Worm (Caenorhabditis elegans) whole organism, dauer: ENCODE measurements around the gene Y62E10A.3.

Experiments used
- unc-62 ChIP-seq: sonication (generic microtip); optimal IDR thresholded peaks from 2 replicates; lab custom pipeline; 2017; ENCODE audit warnings: missing biosample characterization, missing genetic modification reagents, missing genetic modification characterization

Gene Y62E10A.3

ce11 chrIV:13360144-13360543 lies at the start of gene Y62E10A.3:
Y62E10A.3 (minus strand) TSS chrIV:13360244.
- TF ChIP-seq unc-62: no peak

- no peak for TF ChIP-seq unc-62
Observed at ce11 chrIV:13408018-13408417, 48.0 kb upstream of the Y62E10A.3 start, which contains the start of gene Y62E10A.19. Y62E10A.19 (minus strand) TSS chrIV:13408306.

- TF ChIP-seq unc-62: no peak
Observed at ce11 chrIV:13400456-13401364, 40.7 kb upstream of the Y62E10A.3 start, which contains the start of the genes memi-2 and cyp-31A5. memi-2 (minus strand) TSS chrIV:13400506. cyp-31A5 (plus strand) TSS chrIV:13401289.

- no peak for TF ChIP-seq unc-62
Observed at ce11 chrIV:13398728-13399127, 38.7 kb upstream of the Y62E10A.3 start, which contains the start of gene Y62E10A.13. Y62E10A.13 (minus strand) TSS chrIV:13399053.

- no peak for TF ChIP-seq unc-62
Observed at ce11 chrIV:13396375-13396774, 36.3 kb upstream of the Y62E10A.3 start.

ce11 chrIV:13395255-13395654 lies 35.2 kb upstream of the Y62E10A.3 start:
- TF ChIP-seq unc-62: no peak

ce11 chrIV:13394686-13395085 lies 34.6 kb upstream of the Y62E10A.3 start:
- no peak for TF ChIP-seq unc-62

ce11 chrIV:13393246-13393716 lies 33.2 kb upstream of the Y62E10A.3 start:
- TF ChIP-seq unc-62: no peak

ce11 chrIV:13392230-13392629 lies 32.2 kb upstream of the Y62E10A.3 start:
- no peak for TF ChIP-seq unc-62

- TF ChIP-seq unc-62: no peak
Observed at ce11 chrIV:13390770-13391169, 30.7 kb upstream of the Y62E10A.3 start.

- no peak for TF ChIP-seq unc-62
Observed at ce11 chrIV:13389237-13389636, 29.2 kb upstream of the Y62E10A.3 start.

ce11 chrIV:13388779-13389178 lies 28.7 kb upstream of the Y62E10A.3 start:
- no peak for TF ChIP-seq unc-62

ce11 chrIV:13386903-13387302 lies 26.9 kb upstream of the Y62E10A.3 start, which contains the start of gene lsm-3:
lsm-3 (plus strand) TSS chrIV:13387203.
- TF ChIP-seq unc-62: no peak

ce11 chrIV:13386043-13386442 lies 26.0 kb upstream of the Y62E10A.3 start, which contains the start of the genes Y62E10A.20, Y62E10A.23 and mdt-9:
Y62E10A.20 (minus strand) TSS chrIV:13386091.
Y62E10A.23 (plus strand) TSS chrIV:13386324.
mdt-9 (plus strand) TSS chrIV:13386380.
- no peak for TF ChIP-seq unc-62

ce11 chrIV:13383763-13384436 lies 23.9 kb upstream of the Y62E10A.3 start, which contains the start of gene rab-19:
rab-19 (minus strand) TSS chrIV:13384386.
- no peak for TF ChIP-seq unc-62

ce11 chrIV:13381823-13382222 lies 21.8 kb upstream of the Y62E10A.3 start, which contains the start of gene emc-3:
emc-3 (minus strand) TSS chrIV:13381923.
- no peak for TF ChIP-seq unc-62

- TF ChIP-seq unc-62: no peak
Observed at ce11 chrIV:13380506-13380905, 20.5 kb upstream of the Y62E10A.3 start.
